Fruit fly (Drosophila melanogaster) whole organism, wandering third instar larva: Measurements from ENCODE around the gene zfh2.

Experiments
- Abd-B ChIP-seq: fragments of >200 bp; optimal IDR thresholded peaks from 2 replicates; lab custom pipeline; 2017; ENCODE audit warnings: missing biosample characterization, missing genetic modification characterization
- CG32264 ChIP-seq: fragments of 200-800 bp; sonication (Bioruptor generic); optimal IDR thresholded peaks from 2 replicates; lab custom pipeline; 2016; ENCODE audit warnings: missing biosample characterization, missing genetic modification characterization
- CG9705 ChIP-seq: fragments of 200-800 bp; sonication (Bioruptor generic); optimal IDR thresholded peaks from 2 replicates; lab custom pipeline; 2018; ENCODE audit warnings: missing biosample characterization, mild to moderate bottlenecking, missing genetic modification characterization
- CrebA ChIP-seq: fragments of 200-800 bp; sonication (Bioruptor generic); optimal IDR thresholded peaks from 2 replicates; lab custom pipeline; 2016; ENCODE audit warnings: missing biosample characterization, mild to moderate bottlenecking, missing genetic modification characterization, borderline replicate concordance
- Dfd ChIP-seq: fragments of >200 bp; optimal IDR thresholded peaks from 2 replicates; lab custom pipeline; 2017; ENCODE audit warnings: missing biosample characterization, missing genetic modification characterization
- Dif ChIP-seq: fragments of 200-275, 200-300 bp; sonication (Bioruptor generic); optimal IDR thresholded peaks from 2 replicates; lab custom pipeline; 2018; ENCODE audit warnings: missing biosample characterization, missing genetic modification characterization; ENCODE audit not compliant: partially characterized antibody
- GATAd ChIP-seq: sonication (Bioruptor generic); optimal IDR thresholded peaks from 2 replicates; lab custom pipeline; 2016; ENCODE audit warnings: missing biosample characterization, missing genetic modification characterization
- HLH106 ChIP-seq: fragments of 200-800 bp; optimal IDR thresholded peaks from 3 replicates; lab custom pipeline; 2019; ENCODE audit warnings: missing biosample characterization, mild to moderate bottlenecking, missing genetic modification characterization, moderate library complexity
- Hnf4 ChIP-seq: fragments of 200-800 bp; sonication (Bioruptor generic); optimal IDR thresholded peaks from 2 replicates; lab custom pipeline; 2016; ENCODE audit warnings: missing biosample characterization, mild to moderate bottlenecking, missing genetic modification characterization
- Hr83 ChIP-seq: fragments of 200-300 bp; sonication (Bioruptor generic); optimal IDR thresholded peaks from 2 replicates; lab custom pipeline; 2016; ENCODE audit warnings: missing biosample characterization, mild to moderate bottlenecking, missing genetic modification characterization, moderate library complexity; ENCODE audit not compliant: poor library complexity, severe bottlenecking
- Jra ChIP-seq: sonication (Bioruptor generic); optimal IDR thresholded peaks from 2 replicates; lab custom pipeline; 2016; ENCODE audit warnings: missing biosample characterization, missing genetic modification characterization
- Myc ChIP-seq: fragments of >200 bp; optimal IDR thresholded peaks from 2 replicates; lab custom pipeline; 2017
- N ChIP-seq: fragments of >200 bp; optimal IDR thresholded peaks from 2 replicates; lab custom pipeline; 2018; ENCODE audit warnings: missing biosample characterization, missing external identifiers, missing genetic modification characterization
- OdsH ChIP-seq: fragments of 200-800 bp; sonication (Bioruptor generic); optimal IDR thresholded peaks from 2 replicates; lab custom pipeline; 2016; ENCODE audit warnings: missing biosample characterization, mild to moderate bottlenecking, missing genetic modification characterization
- Rel ChIP-seq, 2 experiments: fragments of 200-800 bp; sonication (Bioruptor generic) in 1 of 2; optimal IDR thresholded peaks; 2 replicates in 1 of 2; 3 replicates in 1 of 2; lab custom pipeline; 2016 to 2019; ENCODE audit warnings: mild to moderate bottlenecking in 2 of 2, missing biosample characterization in 2 of 2, missing genetic modification characterization in 2 of 2, moderate library complexity in 1 of 2
- Sp1 ChIP-seq: fragments of 200-800 bp; sonication (Bioruptor generic); optimal IDR thresholded peaks from 3 replicates; lab custom pipeline; 2019; ENCODE audit warnings: missing biosample characterization, mild to moderate bottlenecking, missing genetic modification characterization, moderate library complexity
- br ChIP-seq: fragments of 200-800 bp; sonication (Bioruptor generic); optimal IDR thresholded peaks from 2 replicates; lab custom pipeline; 2016; ENCODE audit warnings: missing biosample characterization, missing genetic modification characterization
- brk ChIP-seq: fragments of 200-800 bp; sonication (Bioruptor generic); optimal IDR thresholded peaks from 2 replicates; lab custom pipeline; 2016; ENCODE audit warnings: missing biosample characterization, mild to moderate bottlenecking, missing genetic modification characterization
- dl ChIP-seq, 2 experiments: fragments of 175-275, 200-275 bp in 1 of 2; fragments of 200-275 bp in 1 of 2; sonication (Bioruptor generic); optimal IDR thresholded peaks; lab custom pipeline; 2018; ENCODE audit warnings: mild to moderate bottlenecking in 2 of 2, missing biosample characterization in 2 of 2, missing genetic modification characterization in 2 of 2, moderate library complexity in 2 of 2; ENCODE audit not compliant: partially characterized antibody in 2 of 2, insufficient read depth in 1 of 2
- dsf ChIP-seq: sonication (Bioruptor generic); optimal IDR thresholded peaks from 2 replicates; lab custom pipeline; 2016; ENCODE audit warnings: missing biosample characterization, missing genetic modification characterization, borderline replicate concordance
- ey ChIP-seq: fragments of 200-800 bp; sonication (Bioruptor generic); optimal IDR thresholded peaks from 2 replicates; lab custom pipeline; 2016; ENCODE audit warnings: missing biosample characterization, missing genetic modification characterization
- fru ChIP-seq: fragments of 200-800 bp; sonication (Bioruptor generic); optimal IDR thresholded peaks from 3 replicates; lab custom pipeline; 2016; ENCODE audit warnings: missing biosample characterization, mild to moderate bottlenecking, missing genetic modification characterization
- h ChIP-seq: fragments of 200-800 bp; sonication (Bioruptor generic); optimal IDR thresholded peaks from 3 replicates; lab custom pipeline; 2016; ENCODE audit warnings: missing biosample characterization, mild to moderate bottlenecking, missing genetic modification characterization
- lola ChIP-seq: fragments of >200 bp; optimal IDR thresholded peaks from 2 replicates; lab custom pipeline; 2017; ENCODE audit warnings: missing biosample characterization, missing genetic modification characterization
- pan ChIP-seq: fragments of >200 bp; optimal IDR thresholded peaks from 2 replicates; lab custom pipeline; 2017
- psq ChIP-seq: fragments of 200-800 bp; sonication (Bioruptor generic); optimal IDR thresholded peaks from 3 replicates; lab custom pipeline; 2017; ENCODE audit warnings: missing biosample characterization, mild to moderate bottlenecking, missing genetic modification characterization, moderate library complexity
- rgr ChIP-seq: fragments of 200-800 bp; sonication (Bioruptor generic); optimal IDR thresholded peaks from 3 replicates; lab custom pipeline; 2016; ENCODE audit warnings: missing biosample characterization, mild to moderate bottlenecking, missing genetic modification characterization
- sage ChIP-seq: fragments of 200-800 bp; sonication (Bioruptor generic); optimal IDR thresholded peaks from 2 replicates; lab custom pipeline; 2016; ENCODE audit warnings: missing biosample characterization, mild to moderate bottlenecking, missing genetic modification characterization
- sv ChIP-seq: fragments of 200-800 bp; sonication (Bioruptor generic); optimal IDR thresholded peaks from 3 replicates; lab custom pipeline; 2016; ENCODE audit warnings: missing biosample characterization, missing genetic modification characterization
- tai ChIP-seq: sonication (Bioruptor generic); optimal IDR thresholded peaks from 2 replicates; lab custom pipeline; 2016; ENCODE audit warnings: missing biosample characterization, missing genetic modification characterization
- usp ChIP-seq: fragments of >200 bp; optimal IDR thresholded peaks from 2 replicates; lab custom pipeline; 2017; ENCODE audit warnings: missing biosample characterization, missing genetic modification characterization

The zfh2 gene

DNA sequence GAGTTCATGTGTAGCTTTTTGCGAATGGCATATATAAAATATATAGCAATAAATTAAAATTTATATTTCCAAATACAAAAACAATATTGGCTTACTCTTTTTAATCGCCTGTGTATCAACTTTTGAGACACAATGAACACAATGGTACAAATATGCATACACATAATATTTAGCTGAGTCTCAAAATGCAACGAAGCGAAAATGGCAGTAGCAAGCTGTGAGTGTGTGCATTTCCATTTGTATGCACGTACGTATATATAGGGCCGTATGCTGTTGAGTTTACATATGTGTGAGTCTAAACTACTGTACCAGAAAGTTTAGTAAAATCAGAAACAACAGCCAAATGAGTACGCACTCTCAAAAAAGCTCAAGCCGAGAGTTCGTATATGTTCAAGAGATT is 53.1 kb downstream of the zfh2 start:
- TF ChIP-seq fru (GFP tag; lab: Kevin White, UChicago) (no peak), Rel (GFP tag; optimal IDR thresholded peaks at IDR 0.05; lab: Kevin White, UChicago) (no peak), Rel (tag; optimal IDR thresholded peaks at IDR 0.05; lab: Kevin White, UChicago) (no peak), lola (GFP tag; lab: Kevin White, UChicago) (no peak), ey (GFP tag; lab: Kevin White, UChicago) (no peak), pan (lab: Kevin White, UChicago) (no peak), HLH106 (tag; lab: Kevin White, UChicago) (no peak), rgr (no peak), GATAd (no peak), N (GFP tag; lab: Kevin White, UChicago) (no peak), dsf (GFP tag; lab: Kevin White, UChicago) (no peak), Jra (GFP tag; lab: Kevin White, UChicago) (no peak), usp (GFP tag; lab: Kevin White, UChicago) (no peak), OdsH (GFP tag; lab: Kevin White, UChicago) (no peak), sv (GFP tag; lab: Kevin White, UChicago) (no peak), Abd-B (no peak), Sp1 (GFP tag; lab: Kevin White, UChicago) (no peak), Dfd (GFP tag; lab: Kevin White, UChicago) (no peak), Hr83 (no peak), Myc (lab: Kevin White, UChicago) (no peak)
- TF ChIP-seq, all 38 proteins: peak for 0

DNA sequence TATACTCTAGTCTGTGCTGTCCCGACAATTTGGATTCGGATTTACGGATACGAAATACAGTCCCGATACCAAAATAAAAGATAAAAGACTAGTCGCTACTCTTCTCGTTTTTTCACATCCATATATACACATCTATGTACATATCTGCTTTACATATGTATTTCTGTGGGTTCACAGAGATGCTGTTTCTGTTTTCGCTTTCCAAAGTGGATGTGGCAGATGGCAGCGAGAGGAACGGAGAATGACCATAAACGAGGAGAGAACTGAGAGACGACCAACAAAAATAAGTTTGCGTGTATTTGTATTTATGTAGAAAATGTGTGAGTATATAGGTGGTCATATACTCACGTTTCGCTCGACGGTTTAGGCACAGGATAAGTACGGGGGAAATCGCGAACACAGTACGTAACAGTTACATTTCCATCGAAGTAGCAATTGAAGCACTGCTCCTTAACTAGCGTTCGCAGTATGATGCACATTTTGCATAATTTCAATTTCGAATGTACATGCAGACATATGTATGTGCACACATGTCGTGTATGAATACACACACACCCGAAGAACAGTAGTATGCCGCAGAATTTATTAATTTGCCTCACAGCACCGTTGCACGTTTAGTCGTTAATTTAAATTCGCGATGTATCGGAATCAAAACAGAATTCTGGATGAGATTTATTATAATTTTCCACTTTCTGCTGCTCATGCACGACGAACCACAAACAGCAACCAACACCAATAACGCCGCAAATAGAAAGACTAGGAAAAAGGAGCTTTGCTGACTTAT is 55.7 kb downstream of the zfh2 start, which contains the start of gene Tdg:
Tdg (minus strand) TSS at position 760 of the 784 bp plus-strand sequence.
- TF ChIP-seq dl (GFP tag; optimal IDR thresholded peaks at IDR 0.05; lab: Kevin White, UChicago; ENCODE audit: insufficient read depth in 1 of 2, partially characterized antibody in 2 of 2) (peak; percentile 33 to 53), Jra (GFP tag; lab: Kevin White, UChicago) (no peak), sage (GFP tag; lab: Kevin White, UChicago) (no peak), GATAd (no peak), rgr (peak; percentile 38), brk (GFP tag; lab: Kevin White, UChicago) (peak; percentile 19), HLH106 (tag; lab: Kevin White, UChicago) (no peak), psq (peak; percentile 29), CrebA (GFP tag; lab: Kevin White, UChicago) (peak; percentile 42), pan (lab: Kevin White, UChicago) (no peak), Rel (GFP tag; optimal IDR thresholded peaks at IDR 0.05; lab: Kevin White, UChicago) (no peak), Rel (tag; optimal IDR thresholded peaks at IDR 0.05; lab: Kevin White, UChicago) (no peak), Hr83 (peak; percentile 30), ey (GFP tag; lab: Kevin White, UChicago) (peak; percentile 2), Dif (peak; percentile 58)

DNA sequence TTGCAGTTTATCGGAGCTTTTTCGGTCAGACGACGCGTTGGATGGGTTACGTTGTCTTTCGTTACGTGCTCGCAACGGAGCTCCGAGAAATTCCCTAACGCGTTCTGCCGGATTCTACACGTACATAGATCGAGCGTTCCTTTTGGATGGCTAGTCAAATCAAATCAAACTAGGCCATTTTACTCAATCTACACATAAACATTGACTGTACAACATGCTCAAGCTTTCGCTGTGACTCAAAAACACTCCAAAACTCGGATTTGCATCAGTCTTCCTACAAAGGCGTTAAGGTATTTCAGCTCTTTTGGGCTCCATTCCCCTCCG is 56.2 kb downstream of the zfh2 start, which contains the start of gene Pur-alpha:
Pur-alpha (plus strand) TSS at position 138 of the 324 bp plus-strand sequence.
- TF ChIP-seq Jra (GFP tag; lab: Kevin White, UChicago) (no peak), h (GFP tag; lab: Kevin White, UChicago) (no peak), fru (GFP tag; lab: Kevin White, UChicago) (no peak), CG9705 (GFP tag; lab: Kevin White, UChicago) (no peak), OdsH (GFP tag; lab: Kevin White, UChicago) (no peak), rgr (no peak), sage (GFP tag; lab: Kevin White, UChicago) (no peak), tai (GFP tag; lab: Kevin White, UChicago) (no peak), Sp1 (GFP tag; lab: Kevin White, UChicago) (no peak), br (GFP tag; lab: Kevin White, UChicago) (peak; percentile 38), Hnf4 (GFP tag; lab: Kevin White, UChicago) (no peak), N (GFP tag; lab: Kevin White, UChicago) (no peak), CG32264 (GFP tag; lab: Kevin White, UChicago) (no peak), pan (lab: Kevin White, UChicago) (no peak), dsf (GFP tag; lab: Kevin White, UChicago) (no peak), Dif (no peak), Rel (GFP tag; optimal IDR thresholded peaks at IDR 0.05; lab: Kevin White, UChicago) (no peak), Rel (tag; optimal IDR thresholded peaks at IDR 0.05; lab: Kevin White, UChicago) (peak; percentile 35), dl (GFP tag; optimal IDR thresholded peaks at IDR 0.05; lab: Kevin White, UChicago; ENCODE audit: insufficient read depth in 1 of 2, partially characterized antibody in 2 of 2) (peak in 1 of 2 experiments; percentile 31)
- TF ChIP-seq, all 38 proteins: peak for 3
